Worm (Caenorhabditis elegans) whole organism, L2 larva: Measurements from ENCODE around the gene F48G7.5.

Experiments
- ama-1 ChIP-seq: fragments of 150-350 bp; optimal IDR thresholded peaks from 2 replicates; lab custom pipeline; 2018; ENCODE audit warnings: inconsistent platforms
- blmp-1 ChIP-seq: sonication (generic microtip); optimal IDR thresholded peaks from 2 replicates; lab custom pipeline; 2017; ENCODE audit warnings: missing genetic modification characterization, mild to moderate bottlenecking, missing compliant biosample characterization, antibody characterized with exemption, moderate library complexity; ENCODE audit not compliant: insufficient read depth
- nhr-11 ChIP-seq: fragments of 150-350 bp; optimal IDR thresholded peaks from 2 replicates; lab custom pipeline; 2014; ENCODE audit warnings: missing biosample characterization, missing genetic modification characterization
- nhr-12 ChIP-seq: fragments of 150-350 bp; optimal IDR thresholded peaks from 2 replicates; lab custom pipeline; 2014; ENCODE audit warnings: missing biosample characterization, missing genetic modification characterization
- nhr-25 ChIP-seq: fragments of 150-350 bp; sonication (generic microtip); optimal IDR thresholded peaks from 3 replicates; lab custom pipeline; 2014; ENCODE audit warnings: missing biosample characterization, missing genetic modification characterization
- unc-62 ChIP-seq: fragments of 150-350 bp; optimal IDR thresholded peaks from 2 replicates; lab custom pipeline; 2014; ENCODE audit warnings: missing biosample characterization, missing genetic modification reagents, missing genetic modification characterization

- TF ChIP-seq ama-1 (lab: Kevin White, UChicago), result no peak
- no peak for TF ChIP-seq nhr-25 (tag; lab: Kevin White, UChicago)
- TF ChIP-seq nhr-12 (tag; lab: Kevin White, UChicago), result no peak
- no peak for TF ChIP-seq unc-62 (GFP tag; lab: Kevin White, UChicago)
- TF ChIP-seq blmp-1 (tag; lab: Kevin White, UChicago), result no peak
- TF ChIP-seq nhr-11 (tag; lab: Kevin White, UChicago), result no peak
Measured at ce11 chrV:581616-582015, 41.1 kb downstream of the F48G7.5 start, which contains the start of gene nstp-7.
